Worm (Caenorhabditis elegans): ENCODE measurements around the gene fbxb-3.

Gene fbxb-3

DNA sequence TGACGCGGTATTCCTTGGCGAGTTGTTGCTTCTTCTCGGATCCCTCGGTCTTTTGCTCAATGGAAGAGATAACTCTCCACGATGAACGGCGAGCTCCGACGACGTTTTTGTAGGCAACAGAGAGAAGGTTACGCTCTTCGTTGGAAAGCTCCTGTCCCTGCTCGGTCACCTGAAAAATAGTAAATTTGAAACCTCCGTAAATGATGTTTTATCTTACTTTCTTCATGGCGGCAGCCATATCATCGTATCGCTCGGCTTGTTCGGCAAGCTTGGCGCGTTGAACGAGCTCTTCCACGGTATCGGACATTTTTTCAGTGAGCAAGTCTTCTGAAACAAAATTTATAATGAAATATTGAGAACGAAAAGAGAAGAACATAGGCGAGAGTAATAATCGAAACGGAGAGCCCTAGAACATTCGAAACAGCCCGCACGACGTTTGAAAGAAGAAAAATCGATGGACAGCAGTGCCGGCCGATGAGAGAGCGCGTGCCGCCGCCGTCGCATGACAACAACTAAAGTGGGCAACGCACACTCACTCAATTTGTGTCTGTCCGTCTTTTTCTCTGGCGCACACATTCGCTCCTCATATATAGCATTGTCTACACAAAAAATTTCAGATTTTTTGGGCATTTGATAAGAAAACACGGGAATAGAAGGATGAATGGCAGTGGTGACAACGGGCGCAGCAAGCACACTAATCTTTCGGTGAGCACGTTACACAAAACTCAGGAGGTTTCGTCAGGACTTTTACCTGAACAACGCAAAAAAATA lies 17.0 kb upstream of the fbxb-3 start, which contains the start of the genes par-5 and M117.3 (continued):
- TF ChIP-seq ztf-25 (GFP tag; IDR thresholded peaks at IDR 0.05) (no peak), atf-7 (tag; optimal IDR thresholded peaks at IDR 0.05) (peak; percentile 69), mxl-1 (tag; optimal IDR thresholded peaks at IDR 0.05) (peak; percentile 43), madf-10 (tag; optimal IDR thresholded peaks at IDR 0.05) (peak; percentile 64), efl-1 (GFP tag; optimal IDR thresholded peaks at IDR 0.05) (no peak), ceh-58 (GFP tag; IDR thresholded peaks at IDR 0.05) (no peak), ekl-4 (GFP tag; IDR thresholded peaks at IDR 0.05) (peak; percentile 92), fkh-3 (tag; optimal IDR thresholded peaks at IDR 0.05) (no peak), B0035.1 (tag; optimal IDR thresholded peaks at IDR 0.05) (no peak), let-607 (tag; optimal IDR thresholded peaks at IDR 0.05) (peak; percentile 36 to 39), B0336.3 (GFP tag; IDR thresholded peaks at IDR 0.05) (peak; percentile 74; the same call in 1 of the 2 replicates), lir-1 (GFP tag; conservative IDR thresholded peaks at IDR 0.05) (peak; percentile 51; the same call in 1 of the 2 replicates), C17E4.6 (GFP tag; IDR thresholded peaks at IDR 0.05) (peak; percentile 45; the same call in 1 of the 2 replicates), B0019.2 (GFP tag; conservative IDR thresholded peaks at IDR 0.05) (peak; percentile 40; the same call in 1 of the 2 replicates), tlf-1 (GFP tag; optimal IDR thresholded peaks at IDR 0.05) (peak; percentile 21), ztf-28 (GFP tag; IDR thresholded peaks at IDR 0.05) (no peak), lin-35 (GFP tag; optimal IDR thresholded peaks at IDR 0.05) (peak in 1 of 3 experiments; percentile 73), madf-8 (GFP tag; conservative IDR thresholded peaks at IDR 0.05) (no peak), hlh-12 (tag; optimal IDR thresholded peaks at IDR 0.05) (no peak), ccch-3 (GFP tag; optimal IDR thresholded peaks at IDR 0.05) (no peak), nhr-80 (tag; optimal IDR thresholded peaks at IDR 0.05) (peak; percentile 92), Y53G8AR.9 (GFP tag; conservative IDR thresholded peaks at IDR 0.05) (0 out of 2 replicates have a peak, but pooled peaks have one; percentile 63), nfyb-1 (GFP tag; IDR thresholded peaks at IDR 0.05) (peak; percentile 90), ets-4 (GFP tag; optimal IDR thresholded peaks at IDR 0.05) (peak; percentile 5), F33H1.4 (GFP tag; IDR thresholded peaks at IDR 0.05) (no peak; the same call in 1 of the 2 replicates), ZK185.1 (tag; optimal IDR thresholded peaks at IDR 0.05; ENCODE audit: poor library complexity, severe bottlenecking) (peak; percentile 57), snpc-1.3 (tag; optimal IDR thresholded peaks at IDR 0.05; ENCODE audit: insufficient read depth) (no peak), F52B5.7 (tag; optimal IDR thresholded peaks at IDR 0.05) (peak; percentile 26), lag-1 (GFP tag; IDR thresholded peaks at IDR 0.05) (no peak), snpc-4 (GFP tag; optimal IDR thresholded peaks at IDR 0.05) (no peak), snpc-4 (tag; optimal IDR thresholded peaks at IDR 0.05) (peak in 3 of 4 experiments; percentile 5 to 18 (median 15)), K12H6.12 (tag; optimal IDR thresholded peaks at IDR 0.05) (peak; percentile 76), attf-5 (GFP tag; optimal IDR thresholded peaks at IDR 0.05) (peak; percentile 88), sptf-2 (GFP tag; optimal IDR thresholded peaks at IDR 0.05) (no peak), pha-4 (tag; optimal IDR thresholded peaks at IDR 0.05) (no peak), F37B4.10 (GFP tag; IDR thresholded peaks at IDR 0.05) (no peak), B0261.1 (tag; optimal IDR thresholded peaks at IDR 0.05) (no peak), cebp-1 (GFP tag; IDR thresholded peaks at IDR 0.05) (peak; percentile 75), cebp-1 (tag; optimal IDR thresholded peaks at IDR 0.05) (peak; percentile 89), D2030.7 (GFP tag; IDR thresholded peaks at IDR 0.05) (peak; percentile 11; the same call in 1 of the 2 replicates), lin-54 (GFP tag; optimal IDR thresholded peaks at IDR 0.05) (peak; percentile 68), ztf-22 (GFP tag; optimal IDR thresholded peaks at IDR 0.05) (peak; percentile 16), athp-1 (tag; optimal IDR thresholded peaks at IDR 0.05) (peak; percentile 70), lsy-27 (tag; optimal IDR thresholded peaks at IDR 0.05; ENCODE audit: borderline replicate concordance, insufficient read depth) (no peak), him-1 (tag; optimal IDR thresholded peaks at IDR 0.05) (no peak), attf-6 (GFP tag; IDR thresholded peaks at IDR 0.05) (peak; percentile 33; the same call in 1 of the 2 replicates), ceh-100 (GFP tag; IDR thresholded peaks at IDR 0.05) (peak; percentile 35; the same call in 1 of the 2 replicates)
